Worm (Caenorhabditis elegans): ENCODE measurements around the gene F53H4.4.

F53H4.4 gene

DNA sequence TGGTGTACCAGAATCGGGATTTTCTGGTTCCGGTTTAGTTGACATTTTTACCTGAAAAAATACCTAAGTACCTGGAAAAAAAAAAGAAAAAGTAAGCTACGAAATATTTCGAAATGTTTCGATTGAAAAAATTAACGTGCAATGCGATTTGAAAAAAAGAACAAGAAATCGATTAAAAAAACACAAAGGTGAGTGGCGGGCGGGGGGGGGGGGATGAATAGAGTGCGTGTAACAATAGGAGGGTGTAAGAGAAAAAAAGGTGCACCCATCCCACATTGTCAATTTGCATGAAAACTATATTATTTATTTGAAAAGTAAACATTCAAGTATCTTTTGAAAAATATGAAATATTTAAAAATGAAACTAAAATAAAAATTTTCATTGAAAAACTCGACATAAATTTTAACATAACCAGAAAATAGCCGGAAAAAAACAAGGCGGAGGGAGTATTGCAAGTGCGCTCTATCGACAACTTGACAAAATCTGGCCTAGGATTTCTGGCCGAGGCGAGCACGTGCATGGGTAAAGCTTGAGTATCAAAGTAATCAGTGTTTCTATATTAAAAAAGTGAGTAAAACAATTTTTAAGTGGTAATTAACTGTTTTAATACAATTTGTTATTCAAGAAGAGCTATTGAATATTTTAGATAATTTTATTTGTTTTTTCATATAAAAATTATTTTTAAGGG, at the start of gene F53H4.4, which contains the start of gene csb-1 (continued):
- TF ChIP-seq nhr-237 (tag; optimal IDR thresholded peaks at IDR 0.05), result no peak
- no peak for TF ChIP-seq sptf-1 (tag; optimal IDR thresholded peaks at IDR 0.05)
- TF ChIP-seq fos-1 (tag; optimal IDR thresholded peaks at IDR 0.05), result no peak
- no peak for TF ChIP-seq egl-27 (tag; optimal IDR thresholded peaks at IDR 0.05)
- TF ChIP-seq swsn-7 (tag; optimal IDR thresholded peaks at IDR 0.05), result peak; percentile 62
- no peak for TF ChIP-seq ceh-63 (GFP tag; optimal IDR thresholded peaks at IDR 0.05)
- TF ChIP-seq snu-23 (GFP tag; optimal IDR thresholded peaks at IDR 0.05), result peak; percentile 78
- TF ChIP-seq F16B12.6 (tag; optimal IDR thresholded peaks at IDR 0.05), result peak; percentile 17
- peak; percentile 52 to 73 (median 59) for TF ChIP-seq dpl-1 (GFP tag; optimal IDR thresholded peaks at IDR 0.05)
- TF ChIP-seq ceh-82 (tag; optimal IDR thresholded peaks at IDR 0.05), result peak in 2 of 3 experiments; percentile 30 to 62
- TF ChIP-seq lir-3 (tag; optimal IDR thresholded peaks at IDR 0.05; ENCODE audit: poor library complexity), result peak; percentile 80
- TF ChIP-seq nhr-76 (tag; optimal IDR thresholded peaks at IDR 0.05), result no peak
- peak; percentile 15 for TF ChIP-seq fkh-4 (tag; optimal IDR thresholded peaks at IDR 0.05; ENCODE audit: borderline replicate concordance)
- TF ChIP-seq tlp-1 (tag; optimal IDR thresholded peaks at IDR 0.05), result no peak
- no peak for TF ChIP-seq ama-1 (optimal IDR thresholded peaks at IDR 0.05)
- TF ChIP-seq C34B4.2 (tag; optimal IDR thresholded peaks at IDR 0.05), result no peak
- TF ChIP-seq elt-3 (tag; optimal IDR thresholded peaks at IDR 0.05), result peak in 1 of 6 experiments; percentile 49
- TF ChIP-seq lin-15B (tag; optimal IDR thresholded peaks at IDR 0.05), result peak; percentile 79
- no peak for TF ChIP-seq unc-62 (GFP tag; optimal IDR thresholded peaks at IDR 0.05)
- no peak for TF ChIP-seq ces-1 (GFP tag; optimal IDR thresholded peaks at IDR 0.05)
- TF ChIP-seq sox-4 (tag; optimal IDR thresholded peaks at IDR 0.05), result peak; percentile 48
- TF ChIP-seq jun-1 (tag; optimal IDR thresholded peaks at IDR 0.05), result no peak
- TF ChIP-seq aly-2 (tag; optimal IDR thresholded peaks at IDR 0.05), result no peak
- TF ChIP-seq zip-4 (GFP tag; optimal IDR thresholded peaks at IDR 0.05), result no peak
- TF ChIP-seq C04F5.9 (tag; optimal IDR thresholded peaks at IDR 0.05), result no peak
- peak; percentile 38 for TF ChIP-seq fkh-10 (GFP tag; optimal IDR thresholded peaks at IDR 0.05)
- peak; percentile 90 for TF ChIP-seq lin-14 (GFP tag; optimal IDR thresholded peaks at IDR 0.05)
- peak; percentile 55 for TF ChIP-seq nhr-85 (tag)
- no peak for TF ChIP-seq lin-39 (tag; optimal IDR thresholded peaks at IDR 0.05)
- no peak for TF ChIP-seq hpl-2 (GFP tag; optimal IDR thresholded peaks at IDR 0.05)
- TF ChIP-seq pqm-1 (tag; optimal IDR thresholded peaks at IDR 0.05), result no peak
- TF ChIP-seq hlh-17 (GFP tag; optimal IDR thresholded peaks at IDR 0.05; ENCODE audit: borderline replicate concordance), result no peak
- peak; percentile 47 for TF ChIP-seq snpc-4 (tag; optimal IDR thresholded peaks at IDR 0.05)

DNA sequence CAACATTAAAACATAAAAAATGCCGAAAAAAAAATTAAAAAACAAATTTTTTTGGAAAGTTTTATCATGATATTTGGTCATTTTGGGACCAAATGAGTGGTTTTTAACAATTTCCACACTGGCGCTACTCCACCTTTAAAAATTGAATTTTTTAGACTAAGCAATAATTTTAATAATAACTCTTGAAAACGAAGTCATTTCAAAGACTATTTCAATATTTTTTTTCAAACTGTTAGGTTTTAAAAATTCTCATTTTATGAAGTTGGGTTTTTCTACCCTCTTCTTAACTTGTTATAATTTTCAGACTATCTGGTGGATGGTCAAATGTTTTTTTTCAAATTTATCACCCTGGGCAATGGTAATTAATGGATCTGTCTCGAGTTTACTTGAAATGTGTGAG, 44.0 kb upstream of the F53H4.4 start, which contains the start of gene Y7A5A.8:
Gene Y7A5A.8 (plus strand): TSS at position 301 of the 400 bp plus-strand sequence.
- TF ChIP-seq jun-1 (tag; optimal IDR thresholded peaks at IDR 0.05), result no peak
- TF ChIP-seq elt-3 (tag; optimal IDR thresholded peaks at IDR 0.05), result no peak
- no peak for TF ChIP-seq nhr-77 (tag; optimal IDR thresholded peaks at IDR 0.05)
- TF ChIP-seq C04F5.9 (tag; optimal IDR thresholded peaks at IDR 0.05), result no peak
- TF ChIP-seq C34B4.2 (tag; optimal IDR thresholded peaks at IDR 0.05), result no peak
- TF ChIP-seq nhr-19 (GFP tag; conservative IDR thresholded peaks at IDR 0.05), result no peak
- no peak for TF ChIP-seq dsc-1 (tag; optimal IDR thresholded peaks at IDR 0.05)
- no peak for TF ChIP-seq mdl-1 (tag; optimal IDR thresholded peaks at IDR 0.05)
- no peak for TF ChIP-seq efl-1 (optimal IDR thresholded peaks at IDR 0.05)
- TF ChIP-seq efl-1 (GFP tag; optimal IDR thresholded peaks at IDR 0.05 in 1 of 2), result no peak
- no peak for TF ChIP-seq Y116A8C.19 (tag; optimal IDR thresholded peaks at IDR 0.05; ENCODE audit: borderline replicate concordance)
- TF ChIP-seq hlh-17 (GFP tag; optimal IDR thresholded peaks at IDR 0.05; ENCODE audit: borderline replicate concordance), result no peak
- TF ChIP-seq nhr-76 (tag; optimal IDR thresholded peaks at IDR 0.05), result no peak
- TF ChIP-seq ceh-88 (GFP tag; IDR thresholded peaks at IDR 0.05), result no peak
- no peak for TF ChIP-seq ceh-63 (GFP tag; optimal IDR thresholded peaks at IDR 0.05)
- no peak for TF ChIP-seq mep-1 (tag; optimal IDR thresholded peaks at IDR 0.05)
- TF ChIP-seq F16B12.6 (tag; optimal IDR thresholded peaks at IDR 0.05), result no peak
- TF ChIP-seq rnt-1 (tag; optimal IDR thresholded peaks at IDR 0.05), result no peak
- TF ChIP-seq nhr-90 (tag; optimal IDR thresholded peaks at IDR 0.05; ENCODE audit: poor library complexity), result no peak
